Fruit fly (Drosophila melanogaster) whole organism, embryonic: ENCODE results near the gene CG13024.

ENCODE experiments used
- Ada2b ChIP-seq: fragments of 200-800 bp; sonication (Bioruptor generic); IDR thresholded peaks from 2 replicates; pipeline ENCODE4 v1.3.6; 2022; ENCODE audit warnings: missing biosample characterization, missing genetic modification characterization
- Antp ChIP-seq: fragments of 200-800 bp; sonication (Bioruptor generic); optimal IDR thresholded peaks from 3 replicates; lab custom pipeline; 2016; ENCODE audit warnings: missing biosample characterization, missing genetic modification characterization
- Asciz ChIP-seq: fragments of 200-800 bp; sonication (Bioruptor generic); optimal IDR thresholded peaks from 2 replicates; lab custom pipeline; 2017; ENCODE audit warnings: missing biosample characterization, mild to moderate bottlenecking, missing genetic modification characterization, missing genetic modification reagents
- BtbVII ChIP-seq: fragments of 200-800 bp; sonication (Bioruptor generic); optimal IDR thresholded peaks from 3 replicates; lab custom pipeline; 2017; ENCODE audit warnings: missing biosample characterization, mild to moderate bottlenecking, missing genetic modification characterization
- CG10431 ChIP-seq: fragments of 200-800 bp; sonication (Bioruptor generic); optimal IDR thresholded peaks from 3 replicates; lab custom pipeline; 2018; ENCODE audit warnings: missing biosample characterization, mild to moderate bottlenecking, missing genetic modification characterization
- CG11093 ChIP-seq: fragments of 200-800 bp; sonication (Bioruptor generic); IDR thresholded peaks from 3 replicates; pipeline ENCODE4 v1.3.6; 2022; ENCODE audit warnings: missing biosample characterization, missing genetic modification characterization
- CG13287 ChIP-seq: fragments of 200-800 bp; sonication (Bioruptor generic); IDR thresholded peaks from 2 replicates; pipeline ENCODE4 v1.3.6; 2022; ENCODE audit warnings: missing biosample characterization, missing genetic modification characterization; ENCODE audit not compliant: partially characterized antibody
- CG13424 ChIP-seq: fragments of 200-800 bp; sonication (Bioruptor generic); optimal IDR thresholded peaks from 2 replicates; lab custom pipeline; 2019; ENCODE audit warnings: missing biosample characterization, mild to moderate bottlenecking, missing genetic modification characterization, moderate library complexity
- CG1792 ChIP-seq: fragments of 200-800 bp; sonication (Bioruptor generic); optimal IDR thresholded peaks from 2 replicates; lab custom pipeline; 2016; ENCODE audit warnings: missing biosample characterization, missing genetic modification characterization
- CG2120 ChIP-seq: fragments of 200-800 bp; sonication (Bioruptor generic); optimal IDR thresholded peaks from 3 replicates; lab custom pipeline; 2016; ENCODE audit warnings: missing biosample characterization, missing genetic modification characterization
- CG42726 ChIP-seq: fragments of 200-800 bp; sonication (Bioruptor generic); IDR thresholded peaks from 2 replicates; pipeline ENCODE4 v1.3.6; 2022; ENCODE audit warnings: missing biosample characterization, missing genetic modification characterization; ENCODE audit not compliant: partially characterized antibody
- CG4424 ChIP-seq: fragments of 200-800 bp; sonication (Bioruptor generic); optimal IDR thresholded peaks from 3 replicates; lab custom pipeline; 2016; ENCODE audit warnings: missing biosample characterization, missing genetic modification characterization
- CG6689 ChIP-seq: fragments of 200-800 bp; sonication (Bioruptor generic); IDR thresholded peaks from 2 replicates; pipeline ENCODE4 v1.3.6; 2022; ENCODE audit warnings: missing biosample characterization, missing genetic modification characterization
- CG7745 ChIP-seq: fragments of 200-800 bp; sonication (Bioruptor generic); optimal IDR thresholded peaks from 2 replicates; lab custom pipeline; 2018; ENCODE audit warnings: missing biosample characterization, mild to moderate bottlenecking, missing genetic modification characterization, moderate library complexity
- CG7786 ChIP-seq: fragments of 200-800 bp; sonication (Bioruptor generic); optimal IDR thresholded peaks from 2 replicates; lab custom pipeline; 2016; ENCODE audit warnings: missing biosample characterization, missing genetic modification characterization
- CG7987 ChIP-seq: fragments of 200-800 bp; sonication (Bioruptor generic); optimal IDR thresholded peaks from 2 replicates; lab custom pipeline; 2018; ENCODE audit warnings: missing biosample characterization, mild to moderate bottlenecking, missing genetic modification characterization, moderate library complexity
- CG8944 ChIP-seq: fragments of 200-800 bp; sonication (Bioruptor generic); optimal IDR thresholded peaks from 3 replicates; lab custom pipeline; 2016; ENCODE audit warnings: missing biosample characterization, missing genetic modification characterization
- CG9437 ChIP-seq: fragments of 200-800 bp; sonication (Bioruptor generic); optimal IDR thresholded peaks from 2 replicates; lab custom pipeline; 2018; ENCODE audit warnings: missing biosample characterization, mild to moderate bottlenecking, missing genetic modification characterization
- CoRest ChIP-seq: fragments of 200-800 bp; sonication (Bioruptor generic); optimal IDR thresholded peaks from 3 replicates; lab custom pipeline; 2018; ENCODE audit warnings: missing biosample characterization, mild to moderate bottlenecking, missing genetic modification characterization, moderate library complexity
- Drgx ChIP-seq: fragments of 200-800 bp; sonication (Bioruptor generic); IDR thresholded peaks from 2 replicates; pipeline ENCODE4 v1.3.6; 2022; ENCODE audit warnings: missing biosample characterization, missing genetic modification characterization
- Gsc ChIP-seq: fragments of 200-800 bp; sonication (Bioruptor generic); IDR thresholded peaks from 2 replicates; pipeline ENCODE4 v1.3.6; 2022; ENCODE audit warnings: missing biosample characterization, missing genetic modification characterization
- HLH3B ChIP-seq: fragments of 200-800 bp; sonication (Bioruptor generic); IDR thresholded peaks from 2 replicates; pipeline ENCODE4 v1.3.6; 2022; ENCODE audit warnings: missing biosample characterization, missing genetic modification characterization
- Hr3 ChIP-seq: fragments of 200-800 bp; sonication (Bioruptor generic); optimal IDR thresholded peaks from 3 replicates; lab custom pipeline; 2016; ENCODE audit warnings: missing biosample characterization, missing genetic modification characterization
- Kr ChIP-seq: fragments of 200-800 bp; sonication (Bioruptor generic); optimal IDR thresholded peaks from 2 replicates; lab custom pipeline; 2017; ENCODE audit warnings: missing biosample characterization, mild to moderate bottlenecking, missing genetic modification characterization
- Lim3 ChIP-seq: fragments of 200-800 bp; sonication (Bioruptor generic); IDR thresholded peaks from 2 replicates; pipeline ENCODE4 v1.3.6; 2022; ENCODE audit warnings: missing biosample characterization, missing genetic modification characterization
- MBD-R2 ChIP-seq: fragments of 200-800 bp; sonication (Bioruptor generic); IDR thresholded peaks from 2 replicates; pipeline ENCODE4 v1.3.6; 2022; ENCODE audit warnings: missing biosample characterization, missing genetic modification characterization
- Myb ChIP-seq: fragments of 200-800 bp; sonication (Bioruptor generic); optimal IDR thresholded peaks from 2 replicates; lab custom pipeline; 2016; ENCODE audit warnings: missing biosample characterization, missing genetic modification characterization
- Ptx1 ChIP-seq: fragments of 200-800 bp; sonication (Bioruptor generic); IDR thresholded peaks from 2 replicates; pipeline ENCODE4 v1.3.6; 2022; ENCODE audit warnings: missing biosample characterization, missing genetic modification characterization
- Side ChIP-seq: fragments of 200-800 bp; sonication (Bioruptor generic); optimal IDR thresholded peaks from 2 replicates; lab custom pipeline; 2016; ENCODE audit warnings: missing biosample characterization, missing genetic modification characterization
- Sry-δ ChIP-seq: fragments of 200-800 bp; sonication (Bioruptor generic); optimal IDR thresholded peaks from 2 replicates; lab custom pipeline; 2016; ENCODE audit warnings: missing biosample characterization, missing genetic modification characterization
- ase ChIP-seq: fragments of 200-800 bp; sonication (Bioruptor generic); IDR thresholded peaks from 3 replicates; pipeline ENCODE4 v1.3.6; 2022; ENCODE audit warnings: missing biosample characterization, missing genetic modification characterization
- chif ChIP-seq, 2 experiments: fragments of 200-800 bp; sonication (Bioruptor generic); optimal IDR thresholded peaks; 3 replicates each; lab custom pipeline; 2016; ENCODE audit warnings: missing biosample characterization in 2 of 2, missing genetic modification characterization in 2 of 2
- cwo ChIP-seq: fragments of 200-800 bp; sonication (Bioruptor generic); optimal IDR thresholded peaks from 3 replicates; lab custom pipeline; 2017; ENCODE audit warnings: missing biosample characterization, missing genetic modification characterization, mild to moderate bottlenecking, moderate library complexity, missing genetic modification reagents
- fd3F ChIP-seq: fragments of 200-800 bp; sonication (Bioruptor generic); optimal IDR thresholded peaks from 2 replicates; lab custom pipeline; 2018; ENCODE audit warnings: missing biosample characterization, mild to moderate bottlenecking, missing genetic modification characterization, moderate library complexity
- gcm2 ChIP-seq: fragments of 200-800 bp; sonication (Bioruptor generic); optimal IDR thresholded peaks from 2 replicates; lab custom pipeline; 2016; ENCODE audit warnings: missing biosample characterization, missing genetic modification characterization
- gfzf ChIP-seq: fragments of 200-800 bp; sonication (Bioruptor generic); optimal IDR thresholded peaks from 2 replicates; lab custom pipeline; 2016; ENCODE audit warnings: missing biosample characterization, mild to moderate bottlenecking, missing genetic modification characterization, moderate library complexity
- ind ChIP-seq: fragments of 200-800 bp; sonication (Bioruptor generic); optimal IDR thresholded peaks from 3 replicates; lab custom pipeline; 2016; ENCODE audit warnings: missing biosample characterization, missing genetic modification characterization
- lola ChIP-seq, 3 experiments: fragments of >200 bp in 2 of 3; fragments of 200-800 bp in 1 of 3; sonication (Bioruptor generic) in 1 of 3; optimal IDR thresholded peaks; 2 replicates each; lab custom pipeline; 2017 to 2019; ENCODE audit warnings: missing biosample characterization in 3 of 3, missing genetic modification characterization in 3 of 3, mild to moderate bottlenecking in 1 of 3, moderate library complexity in 1 of 3
- mld ChIP-seq: fragments of 200-800 bp; sonication (Bioruptor generic); IDR thresholded peaks from 3 replicates; pipeline ENCODE4 v1.3.6; 2022; ENCODE audit warnings: missing biosample characterization, missing genetic modification characterization; ENCODE audit not compliant: partially characterized antibody
- nau ChIP-seq: fragments of 200-800 bp; sonication (Bioruptor generic); optimal IDR thresholded peaks from 3 replicates; lab custom pipeline; 2017; ENCODE audit warnings: missing biosample characterization, mild to moderate bottlenecking, missing genetic modification characterization, missing genetic modification reagents
- nerfin-2 ChIP-seq: fragments of 200-800 bp; sonication (Bioruptor generic); IDR thresholded peaks from 2 replicates; pipeline ENCODE4 v1.3.6; 2022; ENCODE audit warnings: missing biosample characterization, missing genetic modification characterization; ENCODE audit not compliant: partially characterized antibody
- oc ChIP-seq: fragments of 200-800 bp; sonication (Bioruptor generic); optimal IDR thresholded peaks from 2 replicates; lab custom pipeline; 2018; ENCODE audit warnings: missing biosample characterization, mild to moderate bottlenecking, missing genetic modification characterization, moderate library complexity
- pb ChIP-seq: fragments of 200-800 bp; sonication (Bioruptor generic); optimal IDR thresholded peaks from 3 replicates; lab custom pipeline; 2016; ENCODE audit warnings: missing biosample characterization, missing genetic modification characterization
- pho ChIP-seq: fragments of 200-800 bp; sonication (Bioruptor generic); optimal IDR thresholded peaks from 2 replicates; lab custom pipeline; 2016; ENCODE audit warnings: missing biosample characterization, missing genetic modification characterization
- ranshi ChIP-seq: fragments of 200-800 bp; sonication (Bioruptor generic); IDR thresholded peaks from 2 replicates; pipeline ENCODE4 v1.3.6; 2022; ENCODE audit warnings: missing biosample characterization, missing genetic modification characterization
- salm ChIP-seq: fragments of 200-800 bp; sonication (Bioruptor generic); optimal IDR thresholded peaks from 2 replicates; lab custom pipeline; 2018; ENCODE audit warnings: missing biosample characterization, mild to moderate bottlenecking, missing genetic modification characterization
- scrt ChIP-seq: fragments of 200-800 bp; sonication (Bioruptor generic); optimal IDR thresholded peaks from 2 replicates; lab custom pipeline; 2018; ENCODE audit warnings: missing biosample characterization, mild to moderate bottlenecking, missing genetic modification characterization, moderate library complexity
- sd ChIP-seq: fragments of 200-800 bp; sonication (Bioruptor generic); optimal IDR thresholded peaks from 3 replicates; lab custom pipeline; 2018; ENCODE audit warnings: missing biosample characterization, mild to moderate bottlenecking, missing genetic modification characterization, moderate library complexity
- sqz ChIP-seq: fragments of 200-800 bp; sonication (Bioruptor generic); optimal IDR thresholded peaks from 3 replicates; lab custom pipeline; 2018; ENCODE audit warnings: missing biosample characterization, mild to moderate bottlenecking, missing genetic modification characterization
- trem ChIP-seq: fragments of 200-800 bp; optimal IDR thresholded peaks from 3 replicates; lab custom pipeline; 2019; ENCODE audit warnings: missing biosample characterization, mild to moderate bottlenecking, missing genetic modification characterization, moderate library complexity

The CG13024 gene

DNA sequence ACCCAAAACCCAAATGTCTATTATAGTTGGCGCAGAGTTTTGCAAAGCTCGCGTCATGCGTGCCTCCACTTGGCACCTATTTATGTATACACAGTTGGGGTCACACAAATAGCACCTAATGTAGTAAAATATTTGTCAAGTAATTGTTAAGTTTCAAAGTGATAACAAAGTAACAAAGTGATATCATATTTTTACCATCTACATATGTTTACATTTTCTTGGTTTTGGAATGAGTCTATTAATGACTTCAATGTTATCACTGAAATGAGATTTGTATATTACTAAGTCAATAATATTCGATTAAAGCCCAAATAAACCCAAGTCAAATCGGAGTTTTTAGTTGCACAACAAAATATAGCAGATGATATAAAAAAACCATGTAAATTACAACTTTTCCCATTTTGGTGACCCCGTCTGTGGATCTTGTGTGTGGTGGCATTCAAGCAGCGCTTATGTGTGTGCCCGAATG lies 43.6 kb upstream of the CG13024 start (continued):
- TF ChIP-seq pho (peak; percentile 79), Ada2b (GFP tag; lab: Robert Waterston, UW) (peak; percentile 27; the same call in 1 of the 2 replicates), sqz (GFP tag; lab: Kevin White, UChicago) (peak; percentile 27), sd (tag; lab: Kevin White, UChicago) (peak; percentile 29), nau (GFP tag; lab: Kevin White, UChicago) (peak; percentile 81), Sry-δ (GFP tag; lab: Kevin White, UChicago) (peak; percentile 41), CG10431 (GFP tag; lab: Kevin White, UChicago) (no peak), mld (no peak), CG13287 (no peak), CoRest (tag; lab: Kevin White, UChicago) (peak; percentile 82), CG9437 (GFP tag; lab: Kevin White, UChicago) (peak; percentile 84), CG13424 (tag; lab: Kevin White, UChicago) (peak; percentile 80), nerfin-2 (no peak), Side (GFP tag; lab: Kevin White, UChicago) (peak; percentile 57), salm (tag; lab: Kevin White, UChicago) (peak; percentile 75), oc (tag; lab: Kevin White, UChicago) (no peak), Lim3 (GFP tag; lab: Robert Waterston, UW) (no peak), CG4424 (GFP tag; lab: Kevin White, UChicago) (peak; percentile 54), Gsc (no peak), CG42726 (GFP tag; lab: Robert Waterston, UW) (no peak), CG1792 (GFP tag; lab: Kevin White, UChicago) (peak; percentile 32), Kr (GFP tag; lab: Kevin White, UChicago) (no peak), Antp (GFP tag; lab: Kevin White, UChicago) (peak; percentile 57), MBD-R2 (GFP tag; lab: Robert Waterston, UW) (no peak), trem (tag; lab: Kevin White, UChicago) (peak; percentile 43), CG11093 (no peak), CG7786 (GFP tag; lab: Kevin White, UChicago) (peak; percentile 43), ind (GFP tag; lab: Kevin White, UChicago) (peak; percentile 64), ranshi (peak; percentile 53; the same call in 1 of the 2 replicates), CG6689 (peak; percentile 73), scrt (GFP tag; lab: Kevin White, UChicago) (peak; percentile 54), CG2120 (GFP tag; lab: Kevin White, UChicago) (peak; percentile 80), Asciz (GFP tag; lab: Kevin White, UChicago) (peak; percentile 74), CG7745 (tag; lab: Kevin White, UChicago) (no peak), Hr3 (GFP tag; lab: Kevin White, UChicago) (peak; percentile 48), cwo (GFP tag; lab: Kevin White, UChicago) (peak; percentile 64), ase (GFP tag; lab: Robert Waterston, UW) (no peak), fd3F (GFP tag; lab: Kevin White, UChicago) (peak; percentile 41), HLH3B (peak; percentile 38; the same call in 1 of the 2 replicates), BtbVII (GFP tag; lab: Kevin White, UChicago) (peak; percentile 57), Drgx (peak; percentile 79), CG8944 (GFP tag; lab: Kevin White, UChicago) (peak; percentile 12), chif (GFP tag; optimal IDR thresholded peaks at IDR 0.05; lab: Kevin White, UChicago) (peak; percentile 47 to 57), Myb (GFP tag; lab: Kevin White, UChicago) (peak; percentile 53), gcm2 (peak; percentile 37), Ptx1 (GFP tag; lab: Robert Waterston, UW) (peak; percentile 74), gfzf (GFP tag; lab: Kevin White, UChicago) (no peak), pb (peak; percentile 69), lola (GFP tag; optimal IDR thresholded peaks at IDR 0.05; lab: Kevin White, UChicago) (peak in 1 of 3 experiments; percentile 54), CG7987 (GFP tag; lab: Kevin White, UChicago) (peak; percentile 27)
